Worm (Caenorhabditis elegans) whole organism, L4 larva: ENCODE measurements around the gene K10H10.13.

Experiments used
- F26F4.8 ChIP-seq: fragments of 200-800 bp; sonication (Bioruptor generic); conservative IDR thresholded peaks from 2 replicates; pipeline ENCODE4 v1.3.6; 2022; ENCODE audit warnings: missing genetic modification characterization, missing compliant biosample characterization
- F44E2.7 ChIP-seq: fragments of 200-800 bp; sonication (Bioruptor generic); IDR thresholded peaks from 2 replicates; pipeline ENCODE4 v2.1.2; 2022; ENCODE audit warnings: missing genetic modification characterization, missing compliant biosample characterization
- T20F7.1 ChIP-seq: fragments of 200-800 bp; sonication (Bioruptor generic); optimal IDR thresholded peaks from 2 replicates; lab custom pipeline; 2018; ENCODE audit warnings: mild to moderate bottlenecking, missing genetic modification characterization, missing compliant biosample characterization
- T26A8.4 ChIP-seq: fragments of 200-800 bp; sonication (Bioruptor generic); IDR thresholded peaks from 2 replicates; pipeline ENCODE4 v1.3.6; 2022; ENCODE audit warnings: missing genetic modification characterization, missing compliant biosample characterization
- Y105C5A.15 ChIP-seq: fragments of 200-800 bp; sonication (Bioruptor generic); IDR thresholded peaks from 2 replicates; pipeline ENCODE4 v1.3.6; 2022; ENCODE audit warnings: missing genetic modification characterization, missing compliant biosample characterization
- Y48G9A.11 ChIP-seq: fragments of 200-800 bp; sonication (Bioruptor generic); IDR thresholded peaks from 2 replicates; pipeline ENCODE4 v1.3.6; 2022; ENCODE audit warnings: missing genetic modification reagents, missing genetic modification characterization, missing compliant biosample characterization
- Y5F2A.4 ChIP-seq: fragments of 200-800 bp; sonication (Bioruptor generic); optimal IDR thresholded peaks from 2 replicates; lab custom pipeline; 2018; ENCODE audit warnings: mild to moderate bottlenecking, missing genetic modification characterization, missing compliant biosample characterization
- ZK337.2 ChIP-seq: fragments of 200-800 bp; sonication (Bioruptor generic); IDR thresholded peaks from 2 replicates; pipeline ENCODE4 v1.3.6; 2022; ENCODE audit warnings: missing genetic modification reagents, missing genetic modification characterization, missing compliant biosample characterization
- aha-1 ChIP-seq: fragments of 150-350 bp; peaks from one replicate; lab custom pipeline; 2014; ENCODE audit warnings: missing biosample characterization, missing genetic modification characterization
- aly-2 ChIP-seq: sonication (generic microtip); optimal IDR thresholded peaks from 2 replicates; lab custom pipeline; 2018; ENCODE audit warnings: missing biosample characterization, missing genetic modification characterization
- ceh-28 ChIP-seq: fragments of 150-350 bp; optimal IDR thresholded peaks from 2 replicates; lab custom pipeline; 2014; ENCODE audit warnings: missing biosample characterization, missing genetic modification reagents, missing genetic modification characterization
- ctbp-1 ChIP-seq: fragments of 200-800 bp; sonication (Bioruptor generic); IDR thresholded peaks from 2 replicates; pipeline ENCODE4 v1.3.6; 2022; ENCODE audit warnings: missing genetic modification reagents, missing genetic modification characterization, missing compliant biosample characterization
- dmd-9 ChIP-seq: fragments of 200-800 bp; sonication (Bioruptor generic); IDR thresholded peaks from 2 replicates; pipeline ENCODE4 v1.3.6; 2022; ENCODE audit warnings: missing genetic modification reagents, missing genetic modification characterization, missing compliant biosample characterization
- dve-1 ChIP-seq: sonication (generic microtip); optimal IDR thresholded peaks from 2 replicates; lab custom pipeline; 2017; ENCODE audit warnings: antibody characterized with exemption, mild to moderate bottlenecking, missing genetic modification characterization, missing compliant biosample characterization; ENCODE audit not compliant: insufficient read depth
- fkh-10 ChIP-seq: fragments of 150-350 bp; optimal IDR thresholded peaks from 2 replicates; lab custom pipeline; 2014; ENCODE audit warnings: missing biosample characterization, missing genetic modification reagents, missing genetic modification characterization
- fos-1 ChIP-seq: fragments of 150-350 bp; optimal IDR thresholded peaks from 2 replicates; lab custom pipeline; 2014; ENCODE audit warnings: missing biosample characterization, missing genetic modification characterization
- gei-8 ChIP-seq: fragments of 200-800 bp; sonication (Bioruptor generic); optimal IDR thresholded peaks from 2 replicates; lab custom pipeline; 2018; ENCODE audit warnings: mild to moderate bottlenecking, missing genetic modification characterization, missing compliant biosample characterization
- hif-1 ChIP-seq, 2 experiments: sonication (generic microtip); optimal IDR thresholded peaks; 2 replicates each; lab custom pipeline; 2016 to 2017; ENCODE audit warnings: missing compliant biosample characterization in 2 of 2, missing genetic modification characterization in 2 of 2, missing genetic modification reagents in 2 of 2, missing genotype in 2 of 2, mild to moderate bottlenecking in 1 of 2
- hlh-30 ChIP-seq: sonication (generic microtip); optimal IDR thresholded peaks from 2 replicates; lab custom pipeline; 2017; ENCODE audit warnings: antibody characterized with exemption, mild to moderate bottlenecking, missing genetic modification characterization, missing compliant biosample characterization; ENCODE audit not compliant: insufficient read depth
- lin-1 ChIP-seq: fragments of 200-800 bp; sonication (Bioruptor generic); IDR thresholded peaks from 2 replicates; pipeline ENCODE4 v1.3.6; 2022; ENCODE audit warnings: missing genetic modification reagents, missing genetic modification characterization, missing compliant biosample characterization
- lsy-2 ChIP-seq, 2 experiments: fragments of 150-350 bp in 1 of 2; sonication (generic microtip) in 1 of 2; optimal IDR thresholded peaks; 2 replicates each; lab custom pipeline; 2014 to 2017; ENCODE audit warnings: missing biosample characterization in 2 of 2, missing genetic modification characterization in 2 of 2
- madf-5 ChIP-seq, 2 experiments: fragments of 200-800 bp; sonication (Bioruptor generic); IDR thresholded peaks; 2 replicates each; pipeline ENCODE4 v1.3.6; 2022; ENCODE audit warnings: missing compliant biosample characterization in 2 of 2, missing genetic modification characterization in 2 of 2
- madf-9 ChIP-seq: fragments of 200-800 bp; sonication (Bioruptor generic); conservative IDR thresholded peaks from 2 replicates; pipeline ENCODE4 v1.3.6; 2022; ENCODE audit warnings: missing genetic modification reagents, missing genetic modification characterization, missing compliant biosample characterization
- mdl-1 ChIP-seq, 2 experiments: fragments of 150-350 bp in 1 of 2; sonication (generic microtip) in 1 of 2; optimal IDR thresholded peaks; 2 replicates each; lab custom pipeline; 2014 to 2017; ENCODE audit warnings: missing biosample characterization in 2 of 2, missing genetic modification characterization in 2 of 2
- mep-1 ChIP-seq: fragments of 150-350 bp; sonication (generic microtip); optimal IDR thresholded peaks from 3 replicates; lab custom pipeline; 2014; ENCODE audit warnings: missing biosample characterization, missing genetic modification characterization
- mes-2 ChIP-seq: sonication (generic microtip); optimal IDR thresholded peaks from 2 replicates; lab custom pipeline; 2016; ENCODE audit warnings: missing genotype, mild to moderate bottlenecking, missing genetic modification characterization, missing compliant biosample characterization; ENCODE audit not compliant: poor library complexity, severe bottlenecking
- mxl-2 ChIP-seq: fragments of 200-800 bp; sonication (Bioruptor generic); conservative IDR thresholded peaks from 2 replicates; pipeline ENCODE4 v1.3.6; 2022; ENCODE audit warnings: missing genetic modification reagents, missing genetic modification characterization, missing compliant biosample characterization
- nhr-28 ChIP-seq: fragments of 150-350 bp; optimal IDR thresholded peaks from 2 replicates; lab custom pipeline; 2014; ENCODE audit warnings: missing biosample characterization, missing genetic modification characterization
- pha-4 ChIP-seq, 2 experiments: fragments of 150-350 bp in 1 of 2; fragments of 200-800 bp in 1 of 2; sonication (Bioruptor generic) in 1 of 2; IDR thresholded peaks in 1 of 2; optimal IDR thresholded peaks in 1 of 2; 2 replicates each; pipeline versions ENCODE4 v1.3.6 to Lab custom; 2014 to 2022; ENCODE audit warnings: missing genetic modification characterization in 2 of 2, missing genetic modification reagents in 2 of 2, missing biosample characterization in 1 of 2, missing compliant biosample characterization in 1 of 2
- pqm-1 ChIP-seq: sonication (generic microtip); optimal IDR thresholded peaks from 2 replicates; lab custom pipeline; 2017; ENCODE audit warnings: missing biosample characterization, missing genetic modification characterization
- snpc-4 ChIP-seq: fragments of 150-350 bp; optimal IDR thresholded peaks from 2 replicates; lab custom pipeline; 2014; ENCODE audit warnings: missing biosample characterization, missing genetic modification characterization
- spr-3 ChIP-seq: fragments of 200-800 bp; sonication (Bioruptor generic); optimal IDR thresholded peaks from 2 replicates; lab custom pipeline; 2018; ENCODE audit warnings: mild to moderate bottlenecking, missing genetic modification characterization, missing compliant biosample characterization
- tra-1 ChIP-seq: fragments of 200-800 bp; sonication (Bioruptor generic); IDR thresholded peaks from 2 replicates; pipeline ENCODE4 v1.3.6; 2022; ENCODE audit warnings: missing genetic modification reagents, missing genetic modification characterization, missing compliant biosample characterization
- unc-39 ChIP-seq: sonication (generic microtip); optimal IDR thresholded peaks from 2 replicates; lab custom pipeline; 2017; ENCODE audit warnings: missing biosample characterization, missing genetic modification characterization
- vab-7 ChIP-seq: fragments of 200-800 bp; sonication (Bioruptor generic); IDR thresholded peaks from 2 replicates; pipeline ENCODE4 v1.3.6; 2022; ENCODE audit warnings: missing genetic modification reagents, missing genetic modification characterization, missing compliant biosample characterization

Gene K10H10.13

DNA sequence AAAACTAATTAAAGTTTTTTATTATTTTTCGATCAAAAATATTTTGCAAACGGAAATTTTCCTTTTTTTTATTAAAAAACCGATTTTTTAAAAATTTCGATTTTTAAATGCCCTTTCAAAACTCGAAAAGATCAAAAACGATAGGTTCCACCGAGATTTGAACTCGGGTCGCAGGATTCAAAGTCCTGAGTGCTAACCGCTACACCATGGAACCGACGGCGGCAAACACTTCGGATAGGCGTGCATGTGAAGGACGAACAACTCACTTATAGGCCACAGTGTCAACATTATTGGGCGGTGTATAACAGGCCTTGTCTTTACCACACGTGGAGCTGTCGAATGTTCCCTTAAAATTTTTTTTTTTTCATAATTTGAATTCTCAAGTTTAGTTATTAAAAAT lies 36.4 kb downstream of the K10H10.13 start (continued):
- no peak for TF ChIP-seq hif-1 (tag; optimal IDR thresholded peaks at IDR 0.05; lab: Kevin White, UChicago)
- TF ChIP-seq mes-2, result peak; percentile 71
- TF ChIP-seq vab-7, result 0 out of 2 replicates have a peak, but pooled peaks have one; percentile 47
- no peak for TF ChIP-seq ceh-28 (tag; lab: Kevin White, UChicago)
- no peak for TF ChIP-seq Y48G9A.11 (GFP tag; lab: Robert Waterston, UW)
- no peak for TF ChIP-seq Y5F2A.4 (GFP tag; lab: Kevin White, UChicago)
- TF ChIP-seq F44E2.7 (GFP tag; lab: Robert Waterston, UW), result no peak
- no peak for TF ChIP-seq unc-39 (tag; lab: Kevin White, UChicago)
- TF ChIP-seq ctbp-1 (GFP tag; lab: Robert Waterston, UW), result 0 out of 2 replicates have a peak, but pooled peaks have one; percentile 24
- no peak for TF ChIP-seq dmd-9 (GFP tag; lab: Robert Waterston, UW)
- TF ChIP-seq hlh-30 (tag; lab: Kevin White, UChicago), result peak; percentile 28
- TF ChIP-seq fos-1 (tag; lab: Kevin White, UChicago), result no peak
- TF ChIP-seq mep-1 (tag; lab: Kevin White, UChicago), result peak; percentile 28
- TF ChIP-seq pha-4 (GFP tag; IDR thresholded peaks at IDR 0.05; lab: Robert Waterston, UW), result peak; percentile 46; the same call in 1 of the 2 replicates
- TF ChIP-seq pha-4 (tag; optimal IDR thresholded peaks at IDR 0.05; lab: Kevin White, UChicago), result no peak
- TF ChIP-seq dve-1 (tag; lab: Kevin White, UChicago), result peak; percentile 31
- peak; percentile 54 for TF ChIP-seq aha-1 (tag; lab: Kevin White, UChicago)
- TF ChIP-seq madf-5 (GFP tag; IDR thresholded peaks at IDR 0.05; lab: Robert Waterston, UW), result 0 out of 4 replicates have a peak, but pooled peaks of 1 of the 2 experiments have one; percentile 20
- TF ChIP-seq ZK337.2 (GFP tag; lab: Robert Waterston, UW), result peak; percentile 6; the same call in 1 of the 2 replicates
- TF ChIP-seq spr-3 (GFP tag; lab: Kevin White, UChicago), result no peak
- TF ChIP-seq aly-2 (tag; lab: Kevin White, UChicago), result no peak
- no peak for TF ChIP-seq T20F7.1 (GFP tag; lab: Kevin White, UChicago)
- TF ChIP-seq gei-8 (GFP tag; lab: Kevin White, UChicago), result no peak
- no peak for TF ChIP-seq F26F4.8 (GFP tag; lab: Robert Waterston, UW)

DNA sequence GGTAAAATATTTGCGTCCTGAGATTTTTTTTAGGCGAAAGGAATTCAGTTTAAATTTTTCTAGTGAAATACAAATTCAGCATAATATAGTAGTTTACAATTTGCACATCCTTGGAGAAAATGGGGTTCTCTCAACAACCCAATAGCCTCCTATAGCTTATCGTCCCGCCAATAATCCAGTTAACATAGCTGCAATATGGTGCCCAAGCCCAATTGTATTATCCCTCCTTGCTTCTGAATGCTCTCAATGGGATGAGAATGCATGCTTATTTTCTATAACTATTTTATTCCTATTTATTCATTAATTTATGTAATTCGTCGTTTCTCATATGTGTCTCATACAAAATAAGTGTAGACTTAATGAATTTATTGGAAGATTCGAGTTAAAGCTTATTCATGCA lies 41.1 kb downstream of the K10H10.13 start:
- TF ChIP-seq T26A8.4 (GFP tag; lab: Robert Waterston, UW) (no peak), mxl-2 (GFP tag; lab: Robert Waterston, UW) (no peak), lsy-2 (tag; optimal IDR thresholded peaks at IDR 0.05; lab: Kevin White, UChicago) (no peak), nhr-28 (tag; lab: Kevin White, UChicago) (no peak), lin-1 (GFP tag; lab: Robert Waterston, UW) (no peak), ZK337.2 (GFP tag; lab: Robert Waterston, UW) (no peak), pqm-1 (tag; lab: Kevin White, UChicago) (no peak), snpc-4 (tag; lab: Kevin White, UChicago) (no peak), F26F4.8 (GFP tag; lab: Robert Waterston, UW) (no peak), madf-9 (GFP tag; lab: Robert Waterston, UW) (no peak), tra-1 (GFP tag; lab: Robert Waterston, UW) (no peak), vab-7 (no peak), Y105C5A.15 (GFP tag; lab: Robert Waterston, UW) (no peak), fkh-10 (GFP tag; lab: Kevin White, UChicago) (no peak), mdl-1 (tag; optimal IDR thresholded peaks at IDR 0.05; lab: Kevin White, UChicago) (no peak), mep-1 (tag; lab: Kevin White, UChicago) (no peak)
- TF ChIP-seq, all 104 proteins: peak for 0
